Worm (Caenorhabditis elegans) whole organism, L4 larva: ENCODE results near the gene R10E4.1.

Source experiments
- R02D3.7 ChIP-seq: fragments of 150-350 bp; sonication (generic microtip); optimal IDR thresholded peaks from 3 replicates; lab custom pipeline; 2014; ENCODE audit warnings: missing biosample characterization, missing genetic modification characterization
- Y48G9A.11 ChIP-seq: fragments of 200-800 bp; sonication (Bioruptor generic); IDR thresholded peaks from 2 replicates; pipeline ENCODE4 v1.3.6; 2022; ENCODE audit warnings: missing genetic modification reagents, missing genetic modification characterization, missing compliant biosample characterization
- aha-1 ChIP-seq: fragments of 150-350 bp; peaks from one replicate; lab custom pipeline; 2014; ENCODE audit warnings: missing biosample characterization, missing genetic modification characterization
- ceh-82 ChIP-seq: sonication (generic microtip); optimal IDR thresholded peaks from 2 replicates; lab custom pipeline; 2017; ENCODE audit warnings: missing biosample characterization, missing genetic modification characterization
- egl-27 ChIP-seq: sonication (generic microtip); optimal IDR thresholded peaks from 3 replicates; lab custom pipeline; 2017; ENCODE audit warnings: missing biosample characterization, missing genetic modification reagents, missing genetic modification characterization
- mdl-1 ChIP-seq, 2 experiments: fragments of 150-350 bp in 1 of 2; sonication (generic microtip) in 1 of 2; optimal IDR thresholded peaks; 2 replicates each; lab custom pipeline; 2014 to 2017; ENCODE audit warnings: missing biosample characterization in 2 of 2, missing genetic modification characterization in 2 of 2
- nhr-10 ChIP-seq: fragments of 150-350 bp; optimal IDR thresholded peaks from 2 replicates; lab custom pipeline; 2014; ENCODE audit warnings: missing biosample characterization, missing genetic modification characterization
- nhr-77 ChIP-seq: fragments of 150-350 bp; optimal IDR thresholded peaks from 2 replicates; lab custom pipeline; 2014; ENCODE audit warnings: missing biosample characterization, missing genetic modification characterization
- php-3 ChIP-seq: fragments of 200-800 bp; sonication (Bioruptor generic); IDR thresholded peaks from 2 replicates; pipeline ENCODE4 v1.3.6; 2022; ENCODE audit warnings: missing genetic modification reagents, missing genetic modification characterization, missing compliant biosample characterization
- pqm-1 ChIP-seq: sonication (generic microtip); optimal IDR thresholded peaks from 2 replicates; lab custom pipeline; 2017; ENCODE audit warnings: missing biosample characterization, missing genetic modification characterization
- zfp-3 ChIP-seq: fragments of 200-800 bp; sonication (Bioruptor generic); conservative IDR thresholded peaks from 2 replicates; pipeline ENCODE4 v1.3.6; 2022; ENCODE audit warnings: missing genetic modification reagents, missing genetic modification characterization, missing compliant biosample characterization

- TF ChIP-seq zfp-3 (GFP tag; lab: Robert Waterston, UW) (no peak), nhr-10 (tag; lab: Kevin White, UChicago) (no peak), Y48G9A.11 (GFP tag; lab: Robert Waterston, UW) (no peak), nhr-77 (tag; lab: Kevin White, UChicago) (no peak), mdl-1 (tag; optimal IDR thresholded peaks at IDR 0.05; lab: Kevin White, UChicago) (no peak), aha-1 (peak; percentile 95), php-3 (no peak), R02D3.7 (tag; lab: Kevin White, UChicago) (no peak), ceh-82 (tag; lab: Kevin White, UChicago) (no peak), egl-27 (no peak), pqm-1 (no peak)
These were observed 11.6 kb upstream of the R10E4.1 start for ce11 chrIII:4257896-4258295.
